Worm (Caenorhabditis elegans): ENCODE measurements around the gene H25K10.2.
A peak's percentile ranks its signal among the peaks of the same experiment; 100 is the strongest.

H25K10.2 gene

ce11 chrIV:16210913-16211312, at the start of gene H25K10.2:
TSS of gene H25K10.2 (minus strand) at chrIV:16211013.
- no peak for TF ChIP-seq nhr-77 (tag; optimal IDR thresholded peaks at IDR 0.05)
- no peak for TF ChIP-seq elt-1 (tag; optimal IDR thresholded peaks at IDR 0.05)
- no peak for TF ChIP-seq mdl-1 (tag; optimal IDR thresholded peaks at IDR 0.05)
- no peak for TF ChIP-seq lin-39 (tag; optimal IDR thresholded peaks at IDR 0.05)
- TF ChIP-seq alr-1 (tag; optimal IDR thresholded peaks at IDR 0.05), result no peak
- TF ChIP-seq lin-13 (GFP tag; optimal IDR thresholded peaks at IDR 0.05), result no peak
- no peak for TF ChIP-seq nhr-12 (tag; optimal IDR thresholded peaks at IDR 0.05)
- no peak for TF ChIP-seq egl-27 (tag; optimal IDR thresholded peaks at IDR 0.05)

ce11 chrIV:16257330-16257729, 46.5 kb upstream of the H25K10.2 start, which contains the start of gene hlh-31:
TSS of gene hlh-31 (plus strand) at chrIV:16257630.
- peak; percentile 6 for TF ChIP-seq unc-55 (GFP tag; optimal IDR thresholded peaks at IDR 0.05)
- TF ChIP-seq nhr-25 (tag; optimal IDR thresholded peaks at IDR 0.05), result no peak

ce11 chrIV:16254464-16254863, 43.7 kb upstream of the H25K10.2 start, which contains the start of gene hlh-17:
TSS of gene hlh-17 (plus strand) at chrIV:16254764.
- no peak for TF ChIP-seq mbf-1 (tag; optimal IDR thresholded peaks at IDR 0.05)
- TF ChIP-seq mdl-1 (tag; optimal IDR thresholded peaks at IDR 0.05), result no peak
- TF ChIP-seq nhr-129 (tag; optimal IDR thresholded peaks at IDR 0.05), result no peak
- no peak for TF ChIP-seq sma-3 (GFP tag; optimal IDR thresholded peaks at IDR 0.05)
- no peak for TF ChIP-seq unc-55 (GFP tag; optimal IDR thresholded peaks at IDR 0.05)
- no peak for TF ChIP-seq nhr-25 (tag; optimal IDR thresholded peaks at IDR 0.05)
- TF ChIP-seq skn-1 (tag; optimal IDR thresholded peaks at IDR 0.05), result no peak
- TF ChIP-seq nhr-12 (tag; optimal IDR thresholded peaks at IDR 0.05), result no peak
- TF ChIP-seq aly-2 (tag; optimal IDR thresholded peaks at IDR 0.05), result no peak
- no peak for TF ChIP-seq ztf-4 (tag; optimal IDR thresholded peaks at IDR 0.05)
- no peak for TF ChIP-seq dmd-4 (tag; optimal IDR thresholded peaks at IDR 0.05)
- TF ChIP-seq ztf-11 (tag; optimal IDR thresholded peaks at IDR 0.05), result no peak
- TF ChIP-seq gmeb-1 (tag; optimal IDR thresholded peaks at IDR 0.05), result no peak
- no peak for TF ChIP-seq ceh-16 (tag; optimal IDR thresholded peaks at IDR 0.05)
- TF ChIP-seq zag-1 (tag; optimal IDR thresholded peaks at IDR 0.05), result no peak

ce11 chrIV:16247131-16247530, 36.3 kb upstream of the H25K10.2 start, which contains the start of gene F38C2.1:
TSS of gene F38C2.1 (plus strand) at chrIV:16247431.
- TF ChIP-seq sma-9 (GFP tag; optimal IDR thresholded peaks at IDR 0.05) (no peak), sma-9 (tag; optimal IDR thresholded peaks at IDR 0.05) (no peak), ZK546.5 (tag; optimal IDR thresholded peaks at IDR 0.05) (no peak), unc-62 (GFP tag; optimal IDR thresholded peaks at IDR 0.05) (no peak), zag-1 (tag; optimal IDR thresholded peaks at IDR 0.05) (no peak), mab-5 (tag; optimal IDR thresholded peaks at IDR 0.05) (no peak), Y55F3AM.14 (GFP tag; optimal IDR thresholded peaks at IDR 0.05) (no peak), unc-39 (tag; optimal IDR thresholded peaks at IDR 0.05) (no peak), ztf-1 (GFP tag; conservative IDR thresholded peaks at IDR 0.05) (no peak), ztf-11 (tag; optimal IDR thresholded peaks at IDR 0.05) (no peak), nhr-25 (tag; optimal IDR thresholded peaks at IDR 0.05) (no peak), elt-3 (tag; optimal IDR thresholded peaks at IDR 0.05) (no peak), aly-2 (tag; optimal IDR thresholded peaks at IDR 0.05) (no peak), dmd-4 (tag; optimal IDR thresholded peaks at IDR 0.05) (no peak), nhr-21 (tag; optimal IDR thresholded peaks at IDR 0.05) (no peak), fos-1 (tag; optimal IDR thresholded peaks at IDR 0.05) (no peak), ama-1 (optimal IDR thresholded peaks at IDR 0.05) (no peak), sem-4 (tag; optimal IDR thresholded peaks at IDR 0.05) (no peak)

- TF ChIP-seq crh-2 (tag; optimal IDR thresholded peaks at IDR 0.05), result no peak
Observed at ce11 chrIV:16238555-16238954, 27.7 kb upstream of the H25K10.2 start, which contains the start of gene srw-61. TSS of gene srw-61 (minus strand) at chrIV:16238655.

- TF ChIP-seq nhr-6 (tag; optimal IDR thresholded peaks at IDR 0.05) (no peak), snpc-4 (tag; optimal IDR thresholded peaks at IDR 0.05) (no peak), nhr-77 (tag; optimal IDR thresholded peaks at IDR 0.05) (no peak), lin-11 (tag; optimal IDR thresholded peaks at IDR 0.05) (no peak), lin-13 (GFP tag; optimal IDR thresholded peaks at IDR 0.05) (no peak), mab-5 (tag; optimal IDR thresholded peaks at IDR 0.05) (no peak), R02D3.7 (tag; optimal IDR thresholded peaks at IDR 0.05) (no peak), ceh-82 (tag; optimal IDR thresholded peaks at IDR 0.05) (no peak), ztf-11 (tag; optimal IDR thresholded peaks at IDR 0.05) (no peak), lin-39 (tag; optimal IDR thresholded peaks at IDR 0.05) (no peak), sem-4 (tag; optimal IDR thresholded peaks at IDR 0.05) (no peak), aly-2 (tag; optimal IDR thresholded peaks at IDR 0.05) (no peak), sma-9 (GFP tag; optimal IDR thresholded peaks at IDR 0.05) (no peak), sma-9 (tag; optimal IDR thresholded peaks at IDR 0.05) (no peak), mbf-1 (tag; optimal IDR thresholded peaks at IDR 0.05) (no peak), nhr-12 (tag; optimal IDR thresholded peaks at IDR 0.05) (no peak), ZK546.5 (tag; optimal IDR thresholded peaks at IDR 0.05) (no peak), fos-1 (tag; optimal IDR thresholded peaks at IDR 0.05) (no peak)
Observed at ce11 chrIV:16236827-16237226, 26.0 kb upstream of the H25K10.2 start.
